Worm (Caenorhabditis elegans) whole organism, midembryonic: Measurements from ENCODE around the gene try-8.

Experiments
- T22C8.4 ChIP-seq: fragments of 200-800 bp; sonication (Bioruptor generic); IDR thresholded peaks from 2 replicates; pipeline ENCODE4 v1.3.6; 2022; ENCODE audit warnings: missing genetic modification characterization, missing compliant biosample characterization
- cog-1 ChIP-seq: sonication (generic microtip); optimal IDR thresholded peaks from 2 replicates; lab custom pipeline; 2016; ENCODE audit warnings: missing genetic modification characterization, missing compliant biosample characterization
- flt-1 ChIP-seq: fragments of 200-800 bp; sonication (Bioruptor generic); IDR thresholded peaks from 2 replicates; pipeline ENCODE4 v1.3.6; 2022; ENCODE audit warnings: missing genetic modification characterization, missing compliant biosample characterization
- klf-2 ChIP-seq: fragments of 200-800 bp; sonication (Bioruptor generic); conservative IDR thresholded peaks from 2 replicates; pipeline ENCODE4 v1.3.6; 2022; ENCODE audit warnings: missing genetic modification reagents, missing genetic modification characterization, missing compliant biosample characterization
- med-1 ChIP-seq: sonication (generic microtip); optimal IDR thresholded peaks from 2 replicates; lab custom pipeline; 2017; ENCODE audit warnings: missing genetic modification characterization, mild to moderate bottlenecking, missing compliant biosample characterization, antibody characterized with exemption, missing genetic modification reagents; ENCODE audit not compliant: insufficient read depth
- ref-1 ChIP-seq: fragments of 200-800 bp; sonication (Bioruptor generic); conservative IDR thresholded peaks from 2 replicates; pipeline ENCODE4 v1.3.6; 2022; ENCODE audit warnings: missing genetic modification reagents, missing genetic modification characterization, missing compliant biosample characterization
- tab-1 ChIP-seq: fragments of 200-800 bp; sonication (Bioruptor generic); IDR thresholded peaks from 2 replicates; pipeline ENCODE4 v1.3.6; 2022; ENCODE audit warnings: missing genetic modification characterization, missing compliant biosample characterization
- ztf-23 ChIP-seq: fragments of 200-800 bp; sonication (Bioruptor generic); IDR thresholded peaks from 2 replicates; pipeline ENCODE4 v1.3.6; 2022; ENCODE audit warnings: missing genetic modification reagents, missing genetic modification characterization, missing compliant biosample characterization
- ztf-29 ChIP-seq: fragments of 200-800 bp; sonication (Bioruptor generic); IDR thresholded peaks from 2 replicates; pipeline ENCODE4 v1.3.6; 2022; ENCODE audit warnings: missing genetic modification reagents, missing genetic modification characterization, missing compliant biosample characterization

try-8 gene

DNA sequence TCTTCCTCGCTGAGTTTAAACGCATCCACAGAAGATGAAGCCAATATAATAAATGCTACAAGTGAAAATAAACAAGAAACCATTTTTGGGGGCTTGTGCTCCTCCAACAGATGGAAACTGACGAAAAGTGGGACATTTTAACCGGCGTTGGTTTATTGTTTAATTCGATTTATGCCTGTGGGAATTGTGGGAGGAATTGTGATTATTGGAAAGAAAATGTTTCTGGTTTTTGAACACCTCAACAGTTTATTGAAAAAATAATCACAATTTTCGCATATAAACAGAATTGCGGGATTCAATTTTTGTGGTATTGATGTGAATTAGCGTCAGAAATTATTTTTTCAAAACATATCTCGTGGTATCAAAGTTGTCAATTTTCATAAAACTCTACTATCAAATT, at the start of gene try-8:
Gene try-8, minus strand, starts transcription at position 101 of the 400 bp plus-strand sequence.
- TF ChIP-seq klf-2 (GFP tag; lab: Robert Waterston, UW) = no peak
- TF ChIP-seq flt-1 (GFP tag; lab: Robert Waterston, UW) = no peak
- no peak for TF ChIP-seq tab-1 (GFP tag; lab: Robert Waterston, UW)
- TF ChIP-seq ztf-23 (GFP tag; lab: Robert Waterston, UW) = no peak
- no peak for TF ChIP-seq T22C8.4 (GFP tag; lab: Robert Waterston, UW)
- TF ChIP-seq ztf-29 = no peak
- TF ChIP-seq med-1 (GFP tag; lab: Kevin White, UChicago) = no peak
- TF ChIP-seq cog-1 (tag; lab: Kevin White, UChicago) = no peak
- TF ChIP-seq ref-1 = no peak

DNA sequence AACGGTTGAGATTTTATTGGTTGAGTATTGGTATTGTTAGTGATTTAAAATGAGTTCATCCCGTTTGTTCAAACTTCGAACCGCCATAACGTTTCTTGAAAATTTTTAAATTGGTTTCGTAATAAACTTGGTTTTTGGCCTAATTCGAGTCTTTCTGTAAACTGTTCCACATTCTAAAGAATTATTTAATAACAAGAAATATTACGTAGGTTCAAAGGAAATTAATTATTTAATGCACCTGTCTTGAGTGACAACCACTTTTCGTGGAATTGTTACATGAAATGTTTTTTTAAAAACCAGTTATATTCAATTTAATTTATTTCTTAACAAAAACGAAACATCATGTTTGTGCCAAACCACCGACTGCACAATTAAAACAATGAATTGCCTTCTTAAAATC, 47.1 kb upstream of the try-8 start:
- no peak for TF ChIP-seq ref-1
- no peak for TF ChIP-seq ztf-23 (GFP tag; lab: Robert Waterston, UW)
- TF ChIP-seq T22C8.4 (GFP tag; lab: Robert Waterston, UW) = no peak
- no peak for TF ChIP-seq klf-2 (GFP tag; lab: Robert Waterston, UW)
- TF ChIP-seq med-1 (GFP tag; lab: Kevin White, UChicago) = no peak
- no peak for TF ChIP-seq tab-1 (GFP tag; lab: Robert Waterston, UW)
- TF ChIP-seq ztf-29 = no peak
- TF ChIP-seq flt-1 (GFP tag; lab: Robert Waterston, UW) = no peak
- TF ChIP-seq cog-1 (tag; lab: Kevin White, UChicago) = no peak

DNA sequence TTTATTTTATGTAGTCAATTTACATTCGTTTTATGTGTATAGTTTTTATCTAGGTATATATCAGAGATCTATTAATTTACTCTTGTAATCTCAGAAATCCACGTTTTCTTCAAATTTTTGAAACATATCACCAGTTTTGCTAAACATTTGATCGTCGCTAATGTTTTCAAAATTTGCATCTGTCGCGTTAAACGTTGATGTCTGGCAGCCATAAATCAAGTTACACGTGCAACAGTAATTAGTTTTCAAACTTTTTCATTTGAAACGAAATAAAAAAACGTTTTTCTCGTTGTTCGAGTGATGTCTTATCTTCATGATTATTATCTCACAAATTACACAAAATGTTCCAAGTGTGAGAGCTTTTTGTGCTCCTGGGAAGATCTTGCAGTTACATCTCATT, 43.3 kb upstream of the try-8 start, which contains the start of gene srh-79:
Gene srh-79, plus strand, starts transcription at position 301 of the 400 bp plus-strand sequence.
- no peak for TF ChIP-seq tab-1 (GFP tag; lab: Robert Waterston, UW)
- no peak for TF ChIP-seq T22C8.4 (GFP tag; lab: Robert Waterston, UW)
- TF ChIP-seq flt-1 (GFP tag; lab: Robert Waterston, UW) = no peak
- TF ChIP-seq ref-1 = no peak
- no peak for TF ChIP-seq ztf-29
- no peak for TF ChIP-seq med-1 (GFP tag; lab: Kevin White, UChicago)
- TF ChIP-seq klf-2 (GFP tag; lab: Robert Waterston, UW) = no peak
- no peak for TF ChIP-seq ztf-23 (GFP tag; lab: Robert Waterston, UW)
- TF ChIP-seq cog-1 (tag; lab: Kevin White, UChicago) = no peak

DNA sequence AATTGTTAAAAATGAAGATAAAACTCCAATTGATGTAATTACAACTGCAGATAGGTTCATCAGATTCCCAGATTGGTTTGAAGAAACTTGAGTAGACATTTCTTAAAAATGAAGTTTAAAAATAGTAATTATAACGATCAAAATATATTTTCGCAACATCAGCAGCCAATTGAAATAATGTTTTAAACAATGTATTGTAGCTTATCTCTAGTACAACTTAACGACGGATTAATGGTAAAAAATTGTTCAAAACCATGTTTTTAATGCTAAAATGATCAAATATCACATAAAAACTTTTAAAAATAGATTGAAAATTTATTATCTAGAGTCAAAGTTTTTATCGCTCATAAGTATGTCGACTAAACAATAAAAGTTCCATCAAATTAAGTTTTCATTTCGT, 41.1 kb upstream of the try-8 start, which contains the start of gene srbc-11:
Gene srbc-11, minus strand, starts transcription at position 101 of the 400 bp plus-strand sequence.
- TF ChIP-seq T22C8.4 (GFP tag; lab: Robert Waterston, UW) (no peak), med-1 (GFP tag; lab: Kevin White, UChicago) (no peak), flt-1 (GFP tag; lab: Robert Waterston, UW) (no peak), klf-2 (GFP tag; lab: Robert Waterston, UW) (no peak), cog-1 (tag; lab: Kevin White, UChicago) (no peak), ref-1 (no peak), ztf-23 (GFP tag; lab: Robert Waterston, UW) (no peak), tab-1 (GFP tag; lab: Robert Waterston, UW) (no peak), ztf-29 (no peak)

DNA sequence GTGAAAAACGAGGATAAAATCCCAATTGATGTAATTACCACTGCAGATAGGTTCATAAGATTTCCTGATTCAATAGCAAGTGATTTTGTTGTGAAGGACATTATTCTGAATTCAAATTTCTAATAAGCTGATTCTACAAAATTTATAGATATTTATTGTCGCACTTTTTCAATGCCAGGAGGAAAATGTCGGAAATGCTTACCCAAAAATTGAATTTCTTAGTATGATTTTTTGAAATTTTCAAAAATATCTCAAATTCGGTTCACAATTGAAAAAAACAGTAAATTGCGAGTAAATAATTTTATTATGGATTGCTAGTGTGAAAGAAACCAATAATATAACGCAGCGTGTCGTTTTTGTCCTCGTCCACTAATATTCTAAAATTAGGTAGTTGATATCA, 38.8 kb upstream of the try-8 start, which contains the start of gene srbc-10:
Gene srbc-10, minus strand, starts transcription at position 101 of the 400 bp plus-strand sequence.
- TF ChIP-seq klf-2 (GFP tag; lab: Robert Waterston, UW) (no peak), med-1 (GFP tag; lab: Kevin White, UChicago) (no peak), ztf-29 (no peak), tab-1 (GFP tag; lab: Robert Waterston, UW) (no peak), T22C8.4 (GFP tag; lab: Robert Waterston, UW) (no peak), ref-1 (no peak), ztf-23 (GFP tag; lab: Robert Waterston, UW) (no peak)

DNA sequence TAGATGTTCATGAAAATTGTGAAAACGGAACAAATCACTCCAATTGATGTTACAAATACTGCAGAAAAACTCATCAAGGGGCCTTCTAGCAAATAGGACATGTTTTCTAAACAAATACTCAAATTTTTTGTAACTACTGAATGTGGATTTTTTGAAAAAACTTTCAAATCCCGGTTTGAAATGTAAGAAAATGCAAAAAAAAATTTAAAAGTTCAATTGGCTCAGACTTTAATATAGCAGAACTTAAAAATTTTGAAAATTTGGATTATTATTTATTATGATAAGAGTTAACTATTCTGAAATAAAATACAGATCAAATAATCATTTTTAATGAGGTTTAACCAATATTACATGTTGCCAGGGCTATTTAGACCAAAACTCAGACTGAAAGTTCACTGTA, 36.2 kb upstream of the try-8 start, which contains the start of gene srbc-9:
Gene srbc-9, minus strand, starts transcription at position 101 of the 400 bp plus-strand sequence.
- TF ChIP-seq ztf-23 (GFP tag; lab: Robert Waterston, UW) (no peak), med-1 (GFP tag; lab: Kevin White, UChicago) (no peak), T22C8.4 (GFP tag; lab: Robert Waterston, UW) (no peak), cog-1 (tag; lab: Kevin White, UChicago) (no peak), ztf-29 (no peak)

DNA sequence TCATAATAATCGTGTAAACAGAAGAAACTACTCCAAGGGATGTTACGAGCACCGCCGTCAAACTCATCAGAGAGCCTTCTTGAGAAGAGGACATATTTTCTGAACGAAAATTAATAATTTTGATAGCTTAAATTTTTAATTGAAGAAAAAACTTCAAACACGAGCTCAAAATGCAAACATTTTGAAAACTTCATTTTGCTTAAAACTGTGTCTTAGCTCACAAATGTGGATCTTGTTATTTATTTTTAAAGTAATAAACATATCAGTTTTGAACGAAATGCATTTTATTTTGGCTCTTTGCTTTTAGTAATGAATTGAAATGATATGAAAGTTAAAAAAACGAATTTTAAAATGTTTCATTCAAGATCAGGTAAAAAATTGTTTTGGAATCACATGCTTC, 33.4 kb upstream of the try-8 start, which contains the start of gene srbc-7:
Gene srbc-7, minus strand, starts transcription at position 101 of the 400 bp plus-strand sequence.
- TF ChIP-seq ztf-29 = no peak

DNA sequence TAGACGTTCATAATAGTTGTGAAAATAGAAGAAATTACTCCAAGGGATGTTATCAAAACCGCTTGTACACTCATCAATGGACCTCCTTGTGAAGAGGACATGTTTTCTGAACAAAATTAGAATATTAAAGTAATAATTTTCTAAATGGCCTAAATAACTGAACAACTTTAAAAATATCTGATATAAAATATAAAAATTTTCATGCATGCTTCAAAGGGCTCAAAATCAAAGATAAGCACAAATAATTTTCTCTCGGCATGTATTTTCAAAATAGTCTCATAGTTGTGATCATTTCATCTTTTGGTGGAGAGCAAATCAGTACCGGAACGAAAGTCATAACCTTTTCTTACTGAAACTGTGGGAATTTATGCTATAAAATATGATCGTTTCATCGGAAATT, 30.9 kb upstream of the try-8 start, which contains the start of gene srbc-8:
Gene srbc-8, minus strand, starts transcription at position 101 of the 400 bp plus-strand sequence.
- TF ChIP-seq ref-1 (no peak), tab-1 (GFP tag; lab: Robert Waterston, UW) (no peak), cog-1 (tag; lab: Kevin White, UChicago) (no peak), flt-1 (GFP tag; lab: Robert Waterston, UW) (no peak), med-1 (GFP tag; lab: Kevin White, UChicago) (no peak), klf-2 (GFP tag; lab: Robert Waterston, UW) (no peak), T22C8.4 (GFP tag; lab: Robert Waterston, UW) (no peak), ztf-29 (no peak), ztf-23 (GFP tag; lab: Robert Waterston, UW) (no peak)

DNA sequence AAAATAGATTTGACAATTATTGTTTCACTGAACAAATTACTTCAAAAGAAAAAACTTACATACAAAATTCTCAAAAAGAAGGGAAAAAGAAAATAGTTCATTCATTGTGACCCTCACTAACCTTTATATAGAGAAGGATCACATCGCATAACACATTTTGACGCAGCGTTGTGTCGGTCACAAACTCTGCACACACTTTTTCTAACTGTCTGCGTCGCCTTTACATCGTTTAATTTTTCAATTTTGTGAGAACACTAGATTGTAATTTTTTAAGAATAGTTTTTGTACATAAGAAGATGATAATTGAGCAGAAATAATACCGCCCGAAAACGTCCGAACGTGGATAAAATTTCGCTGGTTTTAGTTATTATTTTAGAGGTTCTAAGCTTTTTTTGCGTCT, 26.8 kb upstream of the try-8 start, which contains the start of gene C18B10.6:
Gene C18B10.6, minus strand, starts transcription at position 101 of the 400 bp plus-strand sequence.
- no peak for TF ChIP-seq T22C8.4 (GFP tag; lab: Robert Waterston, UW)
- TF ChIP-seq ztf-23 (GFP tag; lab: Robert Waterston, UW) = no peak
- no peak for TF ChIP-seq ztf-29
- no peak for TF ChIP-seq med-1 (GFP tag; lab: Kevin White, UChicago)
- TF ChIP-seq ref-1 = no peak
- no peak for TF ChIP-seq klf-2 (GFP tag; lab: Robert Waterston, UW)
- TF ChIP-seq cog-1 (tag; lab: Kevin White, UChicago) = no peak
- TF ChIP-seq flt-1 (GFP tag; lab: Robert Waterston, UW) = no peak
- TF ChIP-seq tab-1 (GFP tag; lab: Robert Waterston, UW) = no peak
